Fruit fly (Drosophila melanogaster) whole organism, embryonic: ENCODE data around the gene mRpS14.

Experiments used
- Asciz ChIP-seq: fragments of 200-800 bp; sonication (Bioruptor generic); optimal IDR thresholded peaks from 2 replicates; lab custom pipeline; 2017; ENCODE audit warnings: missing biosample characterization, mild to moderate bottlenecking, missing genetic modification characterization, missing genetic modification reagents
- CG11093 ChIP-seq: fragments of 200-800 bp; sonication (Bioruptor generic); IDR thresholded peaks from 3 replicates; pipeline ENCODE4 v1.3.6; 2022; ENCODE audit warnings: missing biosample characterization, missing genetic modification characterization
- CG11695 ChIP-seq: fragments of 200-800 bp; sonication (Bioruptor generic); IDR thresholded peaks from 3 replicates; pipeline ENCODE4 v1.3.6; 2022; ENCODE audit warnings: missing biosample characterization, missing genetic modification characterization
- CG12744 ChIP-seq: fragments of 200-800 bp; sonication (Bioruptor generic); optimal IDR thresholded peaks from 2 replicates; lab custom pipeline; 2016; ENCODE audit warnings: missing biosample characterization, missing genetic modification characterization
- CG13424 ChIP-seq: fragments of 200-800 bp; sonication (Bioruptor generic); optimal IDR thresholded peaks from 2 replicates; lab custom pipeline; 2019; ENCODE audit warnings: missing biosample characterization, mild to moderate bottlenecking, missing genetic modification characterization, moderate library complexity
- CG13894 ChIP-seq: fragments of 200-800 bp; sonication (Bioruptor generic); optimal IDR thresholded peaks from 3 replicates; lab custom pipeline; 2018; ENCODE audit warnings: missing biosample characterization, mild to moderate bottlenecking, missing genetic modification characterization, moderate library complexity
- CG17186 ChIP-seq: fragments of 200-800 bp; sonication (Bioruptor generic); optimal IDR thresholded peaks from 3 replicates; lab custom pipeline; 2017; ENCODE audit warnings: missing biosample characterization, missing genetic modification reagents, missing genetic modification characterization
- CG18011 ChIP-seq: fragments of 200-800 bp; sonication (Bioruptor generic); optimal IDR thresholded peaks from 2 replicates; lab custom pipeline; 2017; ENCODE audit warnings: missing biosample characterization, missing genetic modification characterization, mild to moderate bottlenecking, moderate library complexity, missing genotype
- CG2120 ChIP-seq: fragments of 200-800 bp; sonication (Bioruptor generic); optimal IDR thresholded peaks from 3 replicates; lab custom pipeline; 2016; ENCODE audit warnings: missing biosample characterization, missing genetic modification characterization
- CG3281 ChIP-seq: fragments of 200-800 bp; sonication (Bioruptor generic); optimal IDR thresholded peaks from 3 replicates; lab custom pipeline; 2017; ENCODE audit warnings: missing biosample characterization, mild to moderate bottlenecking, missing genetic modification characterization
- CG4404 ChIP-seq: fragments of 200-800 bp; sonication (Bioruptor generic); IDR thresholded peaks from 2 replicates; pipeline ENCODE4 v1.3.6; 2022; ENCODE audit warnings: missing biosample characterization, missing genetic modification characterization
- CG6689 ChIP-seq: fragments of 200-800 bp; sonication (Bioruptor generic); IDR thresholded peaks from 2 replicates; pipeline ENCODE4 v1.3.6; 2022; ENCODE audit warnings: missing biosample characterization, missing genetic modification characterization
- CG7786 ChIP-seq: fragments of 200-800 bp; sonication (Bioruptor generic); optimal IDR thresholded peaks from 2 replicates; lab custom pipeline; 2016; ENCODE audit warnings: missing biosample characterization, missing genetic modification characterization
- CG8924 ChIP-seq: fragments of 200-800 bp; optimal IDR thresholded peaks from 3 replicates; lab custom pipeline; 2019; ENCODE audit warnings: missing biosample characterization, mild to moderate bottlenecking, missing genetic modification characterization, moderate library complexity
- CG9609 ChIP-seq: fragments of 200-800 bp; sonication (Bioruptor generic); optimal IDR thresholded peaks from 3 replicates; lab custom pipeline; 2016; ENCODE audit warnings: missing biosample characterization, missing genetic modification characterization
- CTCF ChIP-seq: fragments of 200-800 bp; sonication (Bioruptor generic); optimal IDR thresholded peaks from 2 replicates; lab custom pipeline; 2017; ENCODE audit warnings: missing biosample characterization, mild to moderate bottlenecking, missing genetic modification characterization, moderate library complexity
- Dad ChIP-seq: fragments of 200-800 bp; sonication (Bioruptor generic); optimal IDR thresholded peaks from 3 replicates; lab custom pipeline; 2016; ENCODE audit warnings: missing biosample characterization, missing genetic modification characterization
- Ets65A ChIP-seq: fragments of 200-800 bp; sonication (Bioruptor generic); peaks from one replicate; lab custom pipeline; 2016; ENCODE audit warnings: missing biosample characterization, missing genetic modification characterization
- GATAe ChIP-seq: fragments of 200-800 bp; sonication (Bioruptor generic); conservative IDR thresholded peaks from 2 replicates; pipeline ENCODE4 v1.3.6; 2022; ENCODE audit warnings: missing biosample characterization, missing genetic modification characterization
- HmgZ ChIP-seq: fragments of 200-800 bp; sonication (Bioruptor generic); optimal IDR thresholded peaks from 2 replicates; lab custom pipeline; 2018; ENCODE audit warnings: missing biosample characterization, mild to moderate bottlenecking, missing genetic modification characterization
- Myb ChIP-seq: fragments of 200-800 bp; sonication (Bioruptor generic); optimal IDR thresholded peaks from 2 replicates; lab custom pipeline; 2016; ENCODE audit warnings: missing biosample characterization, missing genetic modification characterization
- Opbp ChIP-seq: fragments of 200-800 bp; sonication (Bioruptor generic); IDR thresholded peaks from 3 replicates; pipeline ENCODE4 v1.3.6; 2022; ENCODE audit warnings: missing biosample characterization, missing genetic modification characterization; ENCODE audit not compliant: partially characterized antibody
- Ptx1 ChIP-seq: fragments of 200-800 bp; sonication (Bioruptor generic); IDR thresholded peaks from 2 replicates; pipeline ENCODE4 v1.3.6; 2022; ENCODE audit warnings: missing biosample characterization, missing genetic modification characterization
- Sin3A ChIP-seq: fragments of >200 bp; optimal IDR thresholded peaks from 2 replicates; lab custom pipeline; 2018
- Sry-δ ChIP-seq: fragments of 200-800 bp; sonication (Bioruptor generic); optimal IDR thresholded peaks from 2 replicates; lab custom pipeline; 2016; ENCODE audit warnings: missing biosample characterization, missing genetic modification characterization
- cad ChIP-seq: fragments of >200 bp; optimal IDR thresholded peaks from 2 replicates; lab custom pipeline; 2017; ENCODE audit warnings: missing biosample characterization, missing genetic modification characterization
- cas ChIP-seq: fragments of 200-800 bp; sonication (Bioruptor generic); IDR thresholded peaks from 2 replicates; pipeline ENCODE4 v1.3.6; 2022; ENCODE audit warnings: missing biosample characterization, missing genetic modification characterization
- chm ChIP-seq: fragments of 200-800 bp; sonication (Bioruptor generic); IDR thresholded peaks from 2 replicates; pipeline ENCODE4 v1.3.6; 2022; ENCODE audit warnings: missing biosample characterization, missing genetic modification characterization
- croc ChIP-seq: fragments of 200-800 bp; sonication (Bioruptor generic); conservative IDR thresholded peaks from 3 replicates; pipeline ENCODE4 v1.3.6; 2022; ENCODE audit warnings: missing biosample characterization, missing genetic modification characterization
- crol ChIP-seq: fragments of 200-800 bp; sonication (Bioruptor generic); IDR thresholded peaks from 2 replicates; pipeline ENCODE4 v1.3.6; 2022; ENCODE audit warnings: missing biosample characterization, missing genetic modification characterization
- danr ChIP-seq: fragments of 200-800 bp; sonication (Bioruptor generic); IDR thresholded peaks from 2 replicates; pipeline ENCODE4 v1.3.6; 2022; ENCODE audit warnings: missing biosample characterization, missing genetic modification characterization
- dm ChIP-seq: fragments of 200-800 bp; sonication (Bioruptor generic); optimal IDR thresholded peaks from 3 replicates; lab custom pipeline; 2016; ENCODE audit warnings: missing biosample characterization, missing genetic modification characterization
- emc ChIP-seq: fragments of 200-800 bp; sonication (Bioruptor generic); optimal IDR thresholded peaks from 2 replicates; lab custom pipeline; 2016; ENCODE audit warnings: missing biosample characterization, missing genetic modification characterization
- eve ChIP-seq, 2 experiments: fragments of >200 bp; optimal IDR thresholded peaks; 2 replicates each; lab custom pipeline; 2017; ENCODE audit warnings: missing biosample characterization in 2 of 2, missing genetic modification characterization in 2 of 2
- grau ChIP-seq: fragments of 200-800 bp; optimal IDR thresholded peaks from 3 replicates; lab custom pipeline; 2019; ENCODE audit warnings: missing biosample characterization, mild to moderate bottlenecking, missing genetic modification characterization, moderate library complexity
- gro ChIP-seq: fragments of 200-800 bp; sonication (Bioruptor generic); optimal IDR thresholded peaks from 2 replicates; lab custom pipeline; 2016; ENCODE audit warnings: missing biosample characterization, missing genetic modification characterization
- gt ChIP-seq: fragments of 200-800 bp; sonication (Bioruptor generic); IDR thresholded peaks from 2 replicates; pipeline ENCODE4 v1.3.6; 2022; ENCODE audit warnings: missing biosample characterization, missing genetic modification characterization
- ham ChIP-seq: fragments of 200-800 bp; sonication (Bioruptor generic); IDR thresholded peaks from 2 replicates; pipeline ENCODE4 v1.3.6; 2022; ENCODE audit warnings: missing biosample characterization, missing genetic modification characterization
- hth ChIP-seq: fragments of >200 bp; optimal IDR thresholded peaks from 2 replicates; lab custom pipeline; 2017; ENCODE audit warnings: inconsistent platforms
- mld ChIP-seq: fragments of 200-800 bp; sonication (Bioruptor generic); IDR thresholded peaks from 3 replicates; pipeline ENCODE4 v1.3.6; 2022; ENCODE audit warnings: missing biosample characterization, missing genetic modification characterization; ENCODE audit not compliant: partially characterized antibody
- odd ChIP-seq: fragments of 200-800 bp; sonication (Bioruptor generic); optimal IDR thresholded peaks from 2 replicates; lab custom pipeline; 2017; ENCODE audit warnings: missing biosample characterization, mild to moderate bottlenecking, missing genetic modification characterization
- psq ChIP-seq: fragments of 200-800 bp; sonication (Bioruptor generic); optimal IDR thresholded peaks from 2 replicates; lab custom pipeline; 2017; ENCODE audit warnings: missing biosample characterization, missing genetic modification characterization
- rib ChIP-seq: fragments of 200-800 bp; sonication (Bioruptor generic); IDR thresholded peaks from 2 replicates; pipeline ENCODE4 v1.3.6; 2022; ENCODE audit warnings: missing biosample characterization, missing genetic modification characterization
- salm ChIP-seq: fragments of 200-800 bp; sonication (Bioruptor generic); optimal IDR thresholded peaks from 2 replicates; lab custom pipeline; 2018; ENCODE audit warnings: missing biosample characterization, mild to moderate bottlenecking, missing genetic modification characterization
- sens-2 ChIP-seq: fragments of 200-800 bp; sonication (Bioruptor generic); IDR thresholded peaks from 2 replicates; pipeline ENCODE4 v1.3.6; 2022; ENCODE audit warnings: missing biosample characterization, missing genetic modification characterization
- seq ChIP-seq: fragments of 200-800 bp; sonication (Bioruptor generic); IDR thresholded peaks from 2 replicates; pipeline ENCODE4 v1.3.6; 2022; ENCODE audit warnings: missing biosample characterization, missing genetic modification characterization
- sim ChIP-seq: fragments of 200-800 bp; sonication (Bioruptor generic); IDR thresholded peaks from 2 replicates; pipeline ENCODE4 v1.3.6; 2022; ENCODE audit warnings: missing biosample characterization, missing genetic modification characterization
- slp2 ChIP-seq: fragments of 200-800 bp; sonication (Bioruptor generic); optimal IDR thresholded peaks from 2 replicates; lab custom pipeline; 2016; ENCODE audit warnings: missing biosample characterization, missing genetic modification characterization
- sqz ChIP-seq: fragments of 200-800 bp; sonication (Bioruptor generic); optimal IDR thresholded peaks from 3 replicates; lab custom pipeline; 2018; ENCODE audit warnings: missing biosample characterization, mild to moderate bottlenecking, missing genetic modification characterization
- tio ChIP-seq: fragments of 200-800 bp; sonication (Bioruptor generic); optimal IDR thresholded peaks from 2 replicates; lab custom pipeline; 2017; ENCODE audit warnings: missing biosample characterization, missing genetic modification characterization, inconsistent platforms
- unpg ChIP-seq: fragments of 200-800 bp; sonication (Bioruptor generic); optimal IDR thresholded peaks from 3 replicates; lab custom pipeline; 2018; ENCODE audit warnings: missing biosample characterization, mild to moderate bottlenecking, missing genetic modification characterization, moderate library complexity

Gene mRpS14

DNA sequence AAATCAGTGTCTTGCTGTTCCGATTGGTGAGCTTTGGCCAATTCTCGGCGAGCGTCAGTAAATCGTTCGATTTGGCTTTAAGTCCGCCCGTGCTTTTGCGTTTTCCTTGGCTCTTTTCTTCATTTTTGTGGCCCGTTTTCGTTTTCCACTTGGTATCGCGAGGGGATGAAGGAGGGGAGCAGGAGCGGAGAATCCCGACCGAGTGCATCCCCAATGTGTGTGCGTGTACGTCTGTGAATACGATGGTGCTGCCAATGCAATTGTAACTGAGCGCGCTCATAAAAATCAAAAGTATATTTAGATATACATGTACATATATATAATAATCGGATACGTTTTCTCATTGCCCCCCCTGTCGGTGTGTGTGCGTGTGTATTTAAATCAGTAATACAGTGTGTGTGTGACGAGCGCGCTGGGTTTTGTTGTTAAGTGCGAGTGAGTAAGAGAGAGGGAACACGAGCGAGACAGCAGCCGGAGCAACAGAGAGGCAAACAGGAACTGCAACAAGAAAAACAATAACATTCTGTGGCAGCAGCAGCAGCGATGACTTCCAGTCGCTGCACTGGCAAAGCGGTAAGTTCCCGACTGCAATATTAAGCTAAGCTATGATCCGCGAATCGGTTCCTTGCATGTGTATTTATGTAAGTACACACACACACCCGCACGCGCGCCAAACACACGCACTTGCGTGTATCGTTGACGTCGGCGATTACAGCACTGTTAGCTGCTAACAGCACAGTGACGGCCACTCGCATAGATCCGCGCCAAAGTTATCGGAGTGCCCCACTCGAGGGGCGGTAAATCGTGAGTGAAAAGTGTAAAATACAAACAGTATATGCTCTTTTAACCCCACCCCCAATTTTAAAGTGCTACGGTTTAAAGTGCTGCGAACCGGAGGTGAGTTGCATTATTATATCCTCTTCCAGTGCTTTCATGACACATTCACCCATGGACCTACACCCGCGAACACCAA lies 15.9 kb upstream of the mRpS14 start (continued):
- peak; percentile 22 for TF ChIP-seq odd (GFP tag; lab: Kevin White, UChicago)
- peak; percentile 63 for TF ChIP-seq CG7786
- TF ChIP-seq CG18011 (GFP tag; lab: Kevin White, UChicago), result peak; percentile 25
- TF ChIP-seq Sin3A (lab: Kevin White, UChicago), result no peak
- TF ChIP-seq dm (GFP tag; lab: Kevin White, UChicago), result peak; percentile 51
- no peak for TF ChIP-seq ham (GFP tag; lab: Robert Waterston, UW)
- TF ChIP-seq CG12744 (GFP tag; lab: Kevin White, UChicago), result peak; percentile 25
- no peak for TF ChIP-seq sqz
- no peak for TF ChIP-seq eve (GFP tag; optimal IDR thresholded peaks at IDR 0.05; lab: Kevin White, UChicago)
- TF ChIP-seq CG9609 (GFP tag; lab: Kevin White, UChicago), result peak; percentile 57
- TF ChIP-seq Ets65A (GFP tag; lab: Kevin White, UChicago), result peak; percentile 95
- TF ChIP-seq cad (GFP tag; lab: Kevin White, UChicago), result no peak
- TF ChIP-seq mld (GFP tag; lab: Robert Waterston, UW), result no peak
- no peak for TF ChIP-seq danr (GFP tag; lab: Robert Waterston, UW)
- peak; percentile 44; the same call in 1 of the 2 replicates for TF ChIP-seq CG4404 (GFP tag; lab: Robert Waterston, UW)
- peak; percentile 15; the same call in 1 of the 3 replicates for TF ChIP-seq croc (GFP tag; lab: Robert Waterston, UW)
- no peak for TF ChIP-seq Opbp
- TF ChIP-seq cas (GFP tag; lab: Robert Waterston, UW), result 0 out of 2 replicates have a peak, but pooled peaks have one; percentile 17
- peak; percentile 8 for TF ChIP-seq salm
- no peak for TF ChIP-seq sim (GFP tag; lab: Robert Waterston, UW)
- TF ChIP-seq psq (GFP tag; lab: Kevin White, UChicago), result no peak
- TF ChIP-seq CTCF, result no peak
- peak; percentile 75 for TF ChIP-seq CG6689 (GFP tag; lab: Robert Waterston, UW)
- peak; percentile 81 for TF ChIP-seq CG3281 (GFP tag; lab: Kevin White, UChicago)
- TF ChIP-seq gt, result no peak
- no peak for TF ChIP-seq chm (GFP tag; lab: Robert Waterston, UW)
- TF ChIP-seq CG13424 (tag; lab: Kevin White, UChicago), result peak; percentile 71
- TF ChIP-seq unpg (GFP tag; lab: Kevin White, UChicago), result peak; percentile 66
- no peak for TF ChIP-seq emc (GFP tag; lab: Kevin White, UChicago)
- TF ChIP-seq tio, result no peak
- TF ChIP-seq Myb (GFP tag; lab: Kevin White, UChicago), result peak; percentile 44
- peak; percentile 56; the same call in 1 of the 2 replicates for TF ChIP-seq seq (GFP tag; lab: Robert Waterston, UW)
- TF ChIP-seq CG17186, result no peak
- no peak for TF ChIP-seq hth
- TF ChIP-seq CG11695 (GFP tag; lab: Robert Waterston, UW), result peak; percentile 57; the same call in 1 of the 3 replicates
- TF ChIP-seq sens-2 (GFP tag; lab: Robert Waterston, UW), result no peak
- peak; percentile 53 for TF ChIP-seq HmgZ
- peak; percentile 35 for TF ChIP-seq slp2 (GFP tag; lab: Kevin White, UChicago)
- TF ChIP-seq CG11093 (GFP tag; lab: Robert Waterston, UW), result no peak
- TF ChIP-seq Sry-δ, result peak; percentile 24
- TF ChIP-seq Dad (GFP tag; lab: Kevin White, UChicago), result peak; percentile 33
- peak; percentile 74 for TF ChIP-seq grau (tag; lab: Kevin White, UChicago)
- TF ChIP-seq Asciz (GFP tag; lab: Kevin White, UChicago), result no peak
- TF ChIP-seq crol (GFP tag; lab: Robert Waterston, UW), result peak; percentile 77
- TF ChIP-seq CG2120 (GFP tag; lab: Kevin White, UChicago), result peak; percentile 78
- TF ChIP-seq gro (GFP tag; lab: Kevin White, UChicago), result peak; percentile 51
- peak; percentile 29; the same call in 1 of the 2 replicates for TF ChIP-seq rib
- TF ChIP-seq CG8924 (tag; lab: Kevin White, UChicago), result peak; percentile 34
- peak; percentile 34 for TF ChIP-seq CG13894
- TF ChIP-seq Ptx1, result peak; percentile 66
- TF ChIP-seq GATAe (GFP tag; lab: Robert Waterston, UW), result no peak
